Worm (Caenorhabditis elegans): ENCODE data around the gene pat-2.
A peak's percentile ranks its signal among the peaks of the same experiment; 100 is the strongest.

The pat-2 gene

ce11 chrIII:8818599-8818998, at the start of gene pat-2:
Gene pat-2 (plus strand): TSS chrIII:8818899.
- TF ChIP-seq T22C8.4 (GFP tag; IDR thresholded peaks at IDR 0.05) (no peak), cog-1 (tag; optimal IDR thresholded peaks at IDR 0.05) (no peak), med-1 (GFP tag; optimal IDR thresholded peaks at IDR 0.05; ENCODE audit: insufficient read depth) (no peak), klf-2 (GFP tag; conservative IDR thresholded peaks at IDR 0.05) (no peak), ztf-23 (GFP tag; IDR thresholded peaks at IDR 0.05) (no peak), ztf-29 (GFP tag; IDR thresholded peaks at IDR 0.05) (no peak), tab-1 (GFP tag; IDR thresholded peaks at IDR 0.05) (no peak), flt-1 (GFP tag; IDR thresholded peaks at IDR 0.05) (no peak), ref-1 (GFP tag; conservative IDR thresholded peaks at IDR 0.05) (no peak)

ce11 chrIII:8769253-8769652, 49.4 kb upstream of the pat-2 start, which contains the start of gene K02D10.1:
Gene K02D10.1 (plus strand): TSS chrIII:8769536.
- peak; percentile 50; the same call in 1 of the 2 replicates for TF ChIP-seq T22C8.4 (GFP tag; IDR thresholded peaks at IDR 0.05)
- no peak for TF ChIP-seq flt-1 (GFP tag; IDR thresholded peaks at IDR 0.05)

ce11 chrIII:8770243-8770642, 48.5 kb upstream of the pat-2 start:
- no peak for TF ChIP-seq cog-1 (tag; optimal IDR thresholded peaks at IDR 0.05)
- TF ChIP-seq ztf-23 (GFP tag; IDR thresholded peaks at IDR 0.05) = no peak
- TF ChIP-seq klf-2 (GFP tag; conservative IDR thresholded peaks at IDR 0.05) = no peak
- no peak for TF ChIP-seq tab-1 (GFP tag; IDR thresholded peaks at IDR 0.05)
- no peak for TF ChIP-seq T22C8.4 (GFP tag; IDR thresholded peaks at IDR 0.05)
- TF ChIP-seq flt-1 (GFP tag; IDR thresholded peaks at IDR 0.05) = no peak
- TF ChIP-seq ref-1 (GFP tag; conservative IDR thresholded peaks at IDR 0.05) = no peak
- no peak for TF ChIP-seq med-1 (GFP tag; optimal IDR thresholded peaks at IDR 0.05; ENCODE audit: insufficient read depth)
- no peak for TF ChIP-seq ztf-29 (GFP tag; IDR thresholded peaks at IDR 0.05)

ce11 chrIII:8771162-8771561, 47.5 kb upstream of the pat-2 start, which contains the start of gene K02D10.2:
Gene K02D10.2 (minus strand): TSS chrIII:8771262.
- no peak for TF ChIP-seq flt-1 (GFP tag; IDR thresholded peaks at IDR 0.05)
- TF ChIP-seq tab-1 (GFP tag; IDR thresholded peaks at IDR 0.05) = no peak
- TF ChIP-seq ztf-29 (GFP tag; IDR thresholded peaks at IDR 0.05) = no peak
- no peak for TF ChIP-seq klf-2 (GFP tag; conservative IDR thresholded peaks at IDR 0.05)
- TF ChIP-seq T22C8.4 (GFP tag; IDR thresholded peaks at IDR 0.05) = no peak

- no peak for TF ChIP-seq klf-2 (GFP tag; conservative IDR thresholded peaks at IDR 0.05)
- TF ChIP-seq ztf-23 (GFP tag; IDR thresholded peaks at IDR 0.05) = no peak
- TF ChIP-seq T22C8.4 (GFP tag; IDR thresholded peaks at IDR 0.05) = no peak
- no peak for TF ChIP-seq med-1 (GFP tag; optimal IDR thresholded peaks at IDR 0.05; ENCODE audit: insufficient read depth)
These were observed 46.8 kb upstream of the pat-2 start, which contains the start of gene K02D10.3 for ce11 chrIII:8771851-8772250. Gene K02D10.3 (minus strand): TSS chrIII:8771951.

ce11 chrIII:8772428-8773027, 46.2 kb upstream of the pat-2 start:
- no peak for TF ChIP-seq tab-1 (GFP tag; IDR thresholded peaks at IDR 0.05)
- TF ChIP-seq flt-1 (GFP tag; IDR thresholded peaks at IDR 0.05) = no peak
- TF ChIP-seq T22C8.4 (GFP tag; IDR thresholded peaks at IDR 0.05) = no peak
- TF ChIP-seq cog-1 (tag; optimal IDR thresholded peaks at IDR 0.05) = no peak
- TF ChIP-seq ztf-23 (GFP tag; IDR thresholded peaks at IDR 0.05) = no peak
- no peak for TF ChIP-seq med-1 (GFP tag; optimal IDR thresholded peaks at IDR 0.05; ENCODE audit: insufficient read depth)
- TF ChIP-seq ref-1 (GFP tag; conservative IDR thresholded peaks at IDR 0.05) = no peak
- TF ChIP-seq ztf-29 (GFP tag; IDR thresholded peaks at IDR 0.05) = no peak

- TF ChIP-seq tab-1 (GFP tag; IDR thresholded peaks at IDR 0.05) = no peak
- TF ChIP-seq cog-1 (tag; optimal IDR thresholded peaks at IDR 0.05) = no peak
- no peak for TF ChIP-seq ztf-29 (GFP tag; IDR thresholded peaks at IDR 0.05)
- TF ChIP-seq klf-2 (GFP tag; conservative IDR thresholded peaks at IDR 0.05) = no peak
- TF ChIP-seq ztf-23 (GFP tag; IDR thresholded peaks at IDR 0.05) = no peak
- no peak for TF ChIP-seq ref-1 (GFP tag; conservative IDR thresholded peaks at IDR 0.05)
- TF ChIP-seq flt-1 (GFP tag; IDR thresholded peaks at IDR 0.05) = no peak
- no peak for TF ChIP-seq T22C8.4 (GFP tag; IDR thresholded peaks at IDR 0.05)
- no peak for TF ChIP-seq med-1 (GFP tag; optimal IDR thresholded peaks at IDR 0.05; ENCODE audit: insufficient read depth)
These were observed 45.3 kb upstream of the pat-2 start for ce11 chrIII:8773375-8773774.

ce11 chrIII:8775953-8776352, 42.7 kb upstream of the pat-2 start, which contains the start of gene snap-29:
Gene snap-29 (plus strand): TSS chrIII:8776253.
- TF ChIP-seq ztf-29 (GFP tag; IDR thresholded peaks at IDR 0.05) = no peak

- no peak for TF ChIP-seq med-1 (GFP tag; optimal IDR thresholded peaks at IDR 0.05; ENCODE audit: insufficient read depth)
- no peak for TF ChIP-seq tab-1 (GFP tag; IDR thresholded peaks at IDR 0.05)
- TF ChIP-seq cog-1 (tag; optimal IDR thresholded peaks at IDR 0.05) = no peak
- TF ChIP-seq flt-1 (GFP tag; IDR thresholded peaks at IDR 0.05) = no peak
- no peak for TF ChIP-seq T22C8.4 (GFP tag; IDR thresholded peaks at IDR 0.05)
- TF ChIP-seq ref-1 (GFP tag; conservative IDR thresholded peaks at IDR 0.05) = no peak
- TF ChIP-seq ztf-23 (GFP tag; IDR thresholded peaks at IDR 0.05) = no peak
- TF ChIP-seq klf-2 (GFP tag; conservative IDR thresholded peaks at IDR 0.05) = no peak
- no peak for TF ChIP-seq ztf-29 (GFP tag; IDR thresholded peaks at IDR 0.05)
These were observed 38.8 kb upstream of the pat-2 start, which contains the start of gene K02D10.4 for ce11 chrIII:8779912-8780311. Gene K02D10.4 (minus strand): TSS chrIII:8780012.

- TF ChIP-seq ztf-23 (GFP tag; IDR thresholded peaks at IDR 0.05) (no peak), ref-1 (GFP tag; conservative IDR thresholded peaks at IDR 0.05) (no peak), med-1 (GFP tag; optimal IDR thresholded peaks at IDR 0.05; ENCODE audit: insufficient read depth) (no peak), flt-1 (GFP tag; IDR thresholded peaks at IDR 0.05) (no peak), cog-1 (tag; optimal IDR thresholded peaks at IDR 0.05) (no peak), tab-1 (GFP tag; IDR thresholded peaks at IDR 0.05) (no peak), ztf-29 (GFP tag; IDR thresholded peaks at IDR 0.05) (no peak), klf-2 (GFP tag; conservative IDR thresholded peaks at IDR 0.05) (no peak), T22C8.4 (GFP tag; IDR thresholded peaks at IDR 0.05) (no peak)
These were observed 38.2 kb upstream of the pat-2 start for ce11 chrIII:8780473-8780872.

Data from whole organism, midembryonic.